Worm (Caenorhabditis elegans) whole organism, midembryonic: ENCODE measurements around the gene F21D5.3.

Experiments
- T22C8.4 ChIP-seq: fragments of 200-800 bp; sonication (Bioruptor generic); IDR thresholded peaks from 2 replicates; pipeline ENCODE4 v1.3.6; 2022; ENCODE audit warnings: missing genetic modification characterization, missing compliant biosample characterization
- cog-1 ChIP-seq: sonication (generic microtip); optimal IDR thresholded peaks from 2 replicates; lab custom pipeline; 2016; ENCODE audit warnings: missing genetic modification characterization, missing compliant biosample characterization
- flt-1 ChIP-seq: fragments of 200-800 bp; sonication (Bioruptor generic); IDR thresholded peaks from 2 replicates; pipeline ENCODE4 v1.3.6; 2022; ENCODE audit warnings: missing genetic modification characterization, missing compliant biosample characterization
- klf-2 ChIP-seq: fragments of 200-800 bp; sonication (Bioruptor generic); conservative IDR thresholded peaks from 2 replicates; pipeline ENCODE4 v1.3.6; 2022; ENCODE audit warnings: missing genetic modification reagents, missing genetic modification characterization, missing compliant biosample characterization
- med-1 ChIP-seq: sonication (generic microtip); optimal IDR thresholded peaks from 2 replicates; lab custom pipeline; 2017; ENCODE audit warnings: missing genetic modification characterization, mild to moderate bottlenecking, missing compliant biosample characterization, antibody characterized with exemption, missing genetic modification reagents; ENCODE audit not compliant: insufficient read depth
- ref-1 ChIP-seq: fragments of 200-800 bp; sonication (Bioruptor generic); conservative IDR thresholded peaks from 2 replicates; pipeline ENCODE4 v1.3.6; 2022; ENCODE audit warnings: missing genetic modification reagents, missing genetic modification characterization, missing compliant biosample characterization
- tab-1 ChIP-seq: fragments of 200-800 bp; sonication (Bioruptor generic); IDR thresholded peaks from 2 replicates; pipeline ENCODE4 v1.3.6; 2022; ENCODE audit warnings: missing genetic modification characterization, missing compliant biosample characterization
- ztf-23 ChIP-seq: fragments of 200-800 bp; sonication (Bioruptor generic); IDR thresholded peaks from 2 replicates; pipeline ENCODE4 v1.3.6; 2022; ENCODE audit warnings: missing genetic modification reagents, missing genetic modification characterization, missing compliant biosample characterization
- ztf-29 ChIP-seq: fragments of 200-800 bp; sonication (Bioruptor generic); IDR thresholded peaks from 2 replicates; pipeline ENCODE4 v1.3.6; 2022; ENCODE audit warnings: missing genetic modification reagents, missing genetic modification characterization, missing compliant biosample characterization

DNA sequence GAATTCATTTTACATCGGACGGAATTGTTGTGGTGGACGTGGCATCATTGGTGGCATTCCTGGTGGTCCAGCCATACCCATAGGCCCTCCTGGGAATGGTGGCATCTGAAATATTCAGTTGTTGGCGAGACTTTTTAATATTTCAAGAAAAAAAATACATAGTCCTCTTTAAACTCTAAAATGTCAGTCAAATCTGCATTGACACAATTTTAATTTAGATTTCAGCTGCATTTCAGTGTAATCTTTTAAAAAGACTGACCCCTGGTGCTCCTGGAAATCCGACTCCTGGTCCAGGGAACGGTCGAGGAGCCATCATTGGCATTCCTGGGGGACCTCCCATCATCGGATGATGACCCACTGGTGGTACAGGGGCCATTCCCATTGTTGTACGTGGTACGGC lies 43.6 kb upstream of the F21D5.3 start:
- TF ChIP-seq flt-1 (no peak), T22C8.4 (GFP tag; lab: Robert Waterston, UW) (no peak), ref-1 (GFP tag; lab: Robert Waterston, UW) (no peak), klf-2 (GFP tag; lab: Robert Waterston, UW) (no peak), cog-1 (tag; lab: Kevin White, UChicago) (no peak), ztf-23 (no peak), tab-1 (no peak), ztf-29 (no peak), med-1 (GFP tag; lab: Kevin White, UChicago) (no peak)
